Worm (Caenorhabditis elegans): Measurements from ENCODE around the gene Y49G5A.1.

- no peak for TF ChIP-seq ztf-4 (tag; optimal IDR thresholded peaks at IDR 0.05)
- no peak for TF ChIP-seq lin-39 (tag; optimal IDR thresholded peaks at IDR 0.05)
- TF ChIP-seq lin-35 (GFP tag; optimal IDR thresholded peaks at IDR 0.05): peak in 1 of 2 experiments; percentile 1
- no peak for TF ChIP-seq ama-1 (optimal IDR thresholded peaks at IDR 0.05)
- TF ChIP-seq C04F5.9 (tag; optimal IDR thresholded peaks at IDR 0.05): no peak
- TF ChIP-seq mdl-1 (tag; optimal IDR thresholded peaks at IDR 0.05): no peak
- TF ChIP-seq ztf-11 (tag; optimal IDR thresholded peaks at IDR 0.05): no peak
- TF ChIP-seq fkh-10 (GFP tag; optimal IDR thresholded peaks at IDR 0.05): no peak
- no peak for TF ChIP-seq nhr-71 (tag; optimal IDR thresholded peaks at IDR 0.05)
- TF ChIP-seq ceh-63 (GFP tag; optimal IDR thresholded peaks at IDR 0.05): no peak
- TF ChIP-seq sox-4 (tag; optimal IDR thresholded peaks at IDR 0.05): no peak
Observed at ce11 chrV:5273241-5273640, 13.9 kb downstream of the Y49G5A.1 start.

Measured in whole organism, L1 larva.